Worm (Caenorhabditis elegans) whole organism, early embryonic: ENCODE results near the gene Y39B6A.7.
A peak's percentile ranks its signal among the peaks of the same experiment; 100 is the strongest.

Source experiments
- B0310.2 ChIP-seq: sonication (generic microtip); optimal IDR thresholded peaks from 2 replicates; lab custom pipeline; 2016; ENCODE audit warnings: mild to moderate bottlenecking, missing genetic modification characterization, missing compliant biosample characterization
- F13C5.2 ChIP-seq: sonication (generic microtip); optimal IDR thresholded peaks from 2 replicates; lab custom pipeline; 2017; ENCODE audit warnings: mild to moderate bottlenecking, missing genetic modification characterization, inconsistent platforms, missing compliant biosample characterization
- aly-1 ChIP-seq: sonication (generic microtip); optimal IDR thresholded peaks from 2 replicates; lab custom pipeline; 2016; ENCODE audit warnings: missing genetic modification characterization, missing compliant biosample characterization
- ama-1 ChIP-seq: fragments of 150-350 bp; optimal IDR thresholded peaks from 2 replicates; lab custom pipeline; 2014
- ceh-13 ChIP-seq: fragments of 200-800 bp; sonication (Bioruptor generic); optimal IDR thresholded peaks from 2 replicates; lab custom pipeline; 2018; ENCODE audit warnings: mild to moderate bottlenecking, missing genetic modification characterization, missing compliant biosample characterization
- ceh-36 ChIP-seq: sonication (generic microtip); optimal IDR thresholded peaks from 2 replicates; lab custom pipeline; 2016; ENCODE audit warnings: missing genetic modification characterization, inconsistent platforms, missing compliant biosample characterization
- ets-7 ChIP-seq: sonication (generic microtip); optimal IDR thresholded peaks from 2 replicates; lab custom pipeline; 2016; ENCODE audit warnings: missing genotype, missing genetic modification characterization, missing compliant biosample characterization
- flt-1 ChIP-seq: fragments of 200-800 bp; sonication (Bioruptor generic); IDR thresholded peaks from 2 replicates; pipeline ENCODE4 v1.3.6; 2022; ENCODE audit warnings: missing genetic modification characterization, missing compliant biosample characterization
- hmbx-1 ChIP-seq: sonication (generic microtip); optimal IDR thresholded peaks from 2 replicates; lab custom pipeline; 2016; ENCODE audit warnings: mild to moderate bottlenecking, missing genetic modification characterization, missing compliant biosample characterization
- hmg-4 ChIP-seq: fragments of 200-800 bp; sonication (Bioruptor generic); optimal IDR thresholded peaks from 2 replicates; lab custom pipeline; 2018; ENCODE audit warnings: mild to moderate bottlenecking, missing genetic modification characterization, missing compliant biosample characterization
- hnd-1 ChIP-seq: sonication (generic microtip); optimal IDR thresholded peaks from 2 replicates; lab custom pipeline; 2016; ENCODE audit warnings: missing genetic modification characterization, missing compliant biosample characterization
- pes-1 ChIP-seq: fragments of 200-800 bp; sonication (Bioruptor generic); IDR thresholded peaks from 2 replicates; pipeline ENCODE4 v1.3.6; 2022; ENCODE audit warnings: missing genetic modification reagents, missing genetic modification characterization, missing compliant biosample characterization
- scrt-1 ChIP-seq: fragments of 200-800 bp; sonication (Bioruptor generic); IDR thresholded peaks from 2 replicates; pipeline ENCODE4 v1.3.6; 2022; ENCODE audit warnings: missing genetic modification characterization, missing compliant biosample characterization
- sea-1 ChIP-seq: fragments of 200-800 bp; sonication (Bioruptor generic); conservative IDR thresholded peaks from 2 replicates; pipeline ENCODE4 v1.3.6; 2022; ENCODE audit warnings: missing genetic modification characterization, missing compliant biosample characterization
- tbx-11 ChIP-seq: fragments of 200-800 bp; sonication (Bioruptor generic); IDR thresholded peaks from 2 replicates; pipeline ENCODE4 v1.3.6; 2022; ENCODE audit warnings: missing genetic modification characterization, missing compliant biosample characterization
- tbx-37 ChIP-seq: fragments of 200-800 bp; sonication (Bioruptor generic); conservative IDR thresholded peaks from 2 replicates; pipeline ENCODE4 v1.3.6; 2022; ENCODE audit warnings: missing genetic modification reagents, missing genetic modification characterization, missing compliant biosample characterization
- tra-4 ChIP-seq: sonication (generic microtip); optimal IDR thresholded peaks from 2 replicates; lab custom pipeline; 2017; ENCODE audit warnings: missing genetic modification characterization, missing compliant biosample characterization

Y39B6A.7 gene

DNA sequence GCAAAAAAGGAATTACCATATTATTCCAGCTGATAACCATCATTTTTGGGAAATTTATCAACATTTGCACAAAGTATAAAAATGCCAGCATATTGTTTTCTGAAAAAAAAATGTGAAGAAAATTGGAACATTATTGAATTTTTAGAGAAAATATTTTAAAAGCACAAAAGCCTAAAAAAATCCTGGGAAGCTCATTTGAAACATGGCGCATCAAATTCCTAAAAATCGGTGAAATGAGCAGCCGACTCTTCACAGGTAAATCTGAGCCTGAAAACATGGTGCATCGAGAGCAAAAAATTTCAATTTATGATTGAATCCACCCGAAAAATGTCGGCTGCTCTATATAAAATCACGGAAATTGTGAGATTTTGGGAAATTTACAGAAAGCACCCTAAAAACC, at the start of gene Y39B6A.7:
Y39B6A.7 (minus strand) TSS at position 101 of the 400 bp plus-strand sequence.
- no peak for TF ChIP-seq ceh-36 (tag; lab: Kevin White, UChicago)
- no peak for TF ChIP-seq scrt-1 (GFP tag; lab: Robert Waterston, UW)
- no peak for TF ChIP-seq tbx-11
- TF ChIP-seq ama-1 (lab: Kevin White, UChicago), result no peak
- no peak for TF ChIP-seq ceh-13 (GFP tag; lab: Kevin White, UChicago)
- TF ChIP-seq ets-7 (tag; lab: Kevin White, UChicago), result no peak
- no peak for TF ChIP-seq aly-1 (tag; lab: Kevin White, UChicago)
- TF ChIP-seq hnd-1 (tag; lab: Kevin White, UChicago), result no peak
- no peak for TF ChIP-seq hmg-4 (GFP tag; lab: Kevin White, UChicago)
- TF ChIP-seq tra-4 (tag; lab: Kevin White, UChicago), result no peak
- no peak for TF ChIP-seq flt-1 (GFP tag; lab: Robert Waterston, UW)
- TF ChIP-seq tbx-37 (GFP tag; lab: Robert Waterston, UW), result no peak
- TF ChIP-seq sea-1 (GFP tag; lab: Robert Waterston, UW), result no peak
- no peak for TF ChIP-seq pes-1 (GFP tag; lab: Robert Waterston, UW)
- TF ChIP-seq F13C5.2 (tag; lab: Kevin White, UChicago), result no peak
- TF ChIP-seq hmbx-1 (tag; lab: Kevin White, UChicago), result no peak
- TF ChIP-seq B0310.2 (tag; lab: Kevin White, UChicago), result no peak

ce11 chrV:19189963-19190597, 41.1 kb upstream of the Y39B6A.7 start, which contains the start of the genes Y39B6A.3 and pph-5:
TSS of gene Y39B6A.3 (minus strand) at chrV:19190013.
TSS of gene pph-5 (plus strand) at chrV:19190547.
- no peak for TF ChIP-seq tra-4 (tag; lab: Kevin White, UChicago)
- no peak for TF ChIP-seq aly-1 (tag; lab: Kevin White, UChicago)
- TF ChIP-seq F13C5.2 (tag; lab: Kevin White, UChicago), result peak; percentile 28
- TF ChIP-seq ceh-36 (tag; lab: Kevin White, UChicago), result no peak
- TF ChIP-seq tbx-11, result 0 out of 2 replicates have a peak, but pooled peaks have one; percentile 11
- TF ChIP-seq scrt-1 (GFP tag; lab: Robert Waterston, UW), result no peak

DNA sequence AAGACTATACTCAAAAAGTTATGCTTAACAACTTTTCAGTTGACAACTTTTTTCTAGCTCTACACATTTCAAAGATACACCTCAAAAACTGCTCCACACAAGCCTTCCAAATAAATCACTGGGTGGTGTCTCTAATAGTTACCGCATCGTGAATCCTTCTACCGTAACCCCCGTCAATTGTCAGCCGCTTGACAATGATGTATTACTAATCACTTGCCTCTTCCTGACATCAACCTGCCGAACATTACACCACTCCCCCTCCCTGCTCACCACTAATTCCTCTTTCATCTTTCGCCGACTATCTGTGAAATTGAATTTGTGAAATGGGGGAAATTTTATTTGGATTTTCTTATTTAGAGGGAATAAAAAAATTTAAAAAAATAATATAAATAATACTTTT, 32.7 kb upstream of the Y39B6A.7 start:
- TF ChIP-seq scrt-1 (GFP tag; lab: Robert Waterston, UW), result no peak
- no peak for TF ChIP-seq hnd-1 (tag; lab: Kevin White, UChicago)
- no peak for TF ChIP-seq pes-1 (GFP tag; lab: Robert Waterston, UW)
- no peak for TF ChIP-seq tbx-11
- TF ChIP-seq ama-1 (lab: Kevin White, UChicago), result no peak
- no peak for TF ChIP-seq ceh-13 (GFP tag; lab: Kevin White, UChicago)
- TF ChIP-seq hmbx-1 (tag; lab: Kevin White, UChicago), result no peak
- TF ChIP-seq F13C5.2 (tag; lab: Kevin White, UChicago), result no peak

- TF ChIP-seq sea-1 (GFP tag; lab: Robert Waterston, UW) (no peak), ceh-13 (GFP tag; lab: Kevin White, UChicago) (no peak), ets-7 (tag; lab: Kevin White, UChicago) (no peak), aly-1 (tag; lab: Kevin White, UChicago) (no peak), hmg-4 (GFP tag; lab: Kevin White, UChicago) (no peak), hmbx-1 (tag; lab: Kevin White, UChicago) (no peak), pes-1 (GFP tag; lab: Robert Waterston, UW) (no peak), F13C5.2 (tag; lab: Kevin White, UChicago) (no peak)
Observed at ce11 chrV:19178896-19179295, 29.9 kb upstream of the Y39B6A.7 start.

- TF ChIP-seq ets-7 (tag; lab: Kevin White, UChicago) (no peak), ceh-36 (tag; lab: Kevin White, UChicago) (no peak), F13C5.2 (tag; lab: Kevin White, UChicago) (no peak), tbx-11 (no peak), aly-1 (tag; lab: Kevin White, UChicago) (no peak), hnd-1 (tag; lab: Kevin White, UChicago) (no peak), scrt-1 (GFP tag; lab: Robert Waterston, UW) (no peak), B0310.2 (tag; lab: Kevin White, UChicago) (no peak), hmg-4 (GFP tag; lab: Kevin White, UChicago) (no peak)
Observed at ce11 chrV:19177804-19178203, 28.8 kb upstream of the Y39B6A.7 start.

- no peak for TF ChIP-seq ama-1 (lab: Kevin White, UChicago)
- TF ChIP-seq flt-1 (GFP tag; lab: Robert Waterston, UW), result no peak
- TF ChIP-seq hmg-4 (GFP tag; lab: Kevin White, UChicago), result no peak
- no peak for TF ChIP-seq ceh-13 (GFP tag; lab: Kevin White, UChicago)
- no peak for TF ChIP-seq hmbx-1 (tag; lab: Kevin White, UChicago)
- no peak for TF ChIP-seq hnd-1 (tag; lab: Kevin White, UChicago)
- TF ChIP-seq ets-7 (tag; lab: Kevin White, UChicago), result no peak
- no peak for TF ChIP-seq ceh-36 (tag; lab: Kevin White, UChicago)
- no peak for TF ChIP-seq B0310.2 (tag; lab: Kevin White, UChicago)
Observed at ce11 chrV:19177070-19177469, 28.1 kb upstream of the Y39B6A.7 start.

- TF ChIP-seq tbx-37 (GFP tag; lab: Robert Waterston, UW), result no peak
- no peak for TF ChIP-seq ceh-13 (GFP tag; lab: Kevin White, UChicago)
- no peak for TF ChIP-seq ama-1 (lab: Kevin White, UChicago)
- no peak for TF ChIP-seq hmbx-1 (tag; lab: Kevin White, UChicago)
Observed at ce11 chrV:19175714-19176113, 26.8 kb upstream of the Y39B6A.7 start.
